Fruit fly (Drosophila melanogaster) whole organism, embryonic: ENCODE results near the gene CG9702.
A peak's percentile ranks its signal among the peaks of the same experiment; 100 is the strongest.

Experiments
- ATbp ChIP-seq: fragments of 200-800 bp; sonication (Bioruptor generic); optimal IDR thresholded peaks from 2 replicates; lab custom pipeline; 2017; ENCODE audit warnings: missing biosample characterization, mild to moderate bottlenecking, missing genetic modification characterization, missing genetic modification reagents
- Ada2b ChIP-seq: fragments of 200-800 bp; sonication (Bioruptor generic); IDR thresholded peaks from 2 replicates; pipeline ENCODE4 v1.3.6; 2022; ENCODE audit warnings: missing biosample characterization, missing genetic modification characterization
- Adf1 ChIP-seq: fragments of 200-800 bp; sonication (Bioruptor generic); IDR thresholded peaks from 2 replicates; pipeline ENCODE4 v1.3.6; 2022; ENCODE audit warnings: missing biosample characterization, missing genetic modification characterization
- Aef1 ChIP-seq: fragments of 200-800 bp; sonication (Bioruptor generic); IDR thresholded peaks from 3 replicates; pipeline ENCODE4 v1.3.6; 2022; ENCODE audit warnings: missing biosample characterization, missing genetic modification characterization
- Bgb ChIP-seq: fragments of 200-800 bp; sonication (Bioruptor generic); IDR thresholded peaks from 2 replicates; pipeline ENCODE4 v1.3.6; 2022; ENCODE audit warnings: missing biosample characterization, missing genetic modification characterization; ENCODE audit not compliant: partially characterized antibody
- BtbVII ChIP-seq: fragments of 200-800 bp; sonication (Bioruptor generic); optimal IDR thresholded peaks from 3 replicates; lab custom pipeline; 2017; ENCODE audit warnings: missing biosample characterization, mild to moderate bottlenecking, missing genetic modification characterization
- CG10366 ChIP-seq: fragments of 200-800 bp; sonication (Bioruptor generic); IDR thresholded peaks from 2 replicates; pipeline ENCODE4 v1.3.6; 2022; ENCODE audit warnings: missing biosample characterization, missing genetic modification characterization
- CG11398 ChIP-seq: fragments of 200-800 bp; sonication (Bioruptor generic); optimal IDR thresholded peaks from 2 replicates; lab custom pipeline; 2016; ENCODE audit warnings: missing biosample characterization, missing genetic modification characterization
- CG11456 ChIP-seq: fragments of 200-800 bp; sonication (Bioruptor generic); IDR thresholded peaks from 3 replicates; pipeline ENCODE4 v1.3.6; 2022; ENCODE audit warnings: missing biosample characterization, missing genetic modification characterization
- CG12071 ChIP-seq: fragments of 200-800 bp; sonication (Bioruptor generic); optimal IDR thresholded peaks from 3 replicates; lab custom pipeline; 2018; ENCODE audit warnings: missing biosample characterization, mild to moderate bottlenecking, missing genetic modification characterization
- CG12769 ChIP-seq: fragments of 200-800 bp; sonication (Bioruptor generic); optimal IDR thresholded peaks from 2 replicates; lab custom pipeline; 2019; ENCODE audit warnings: missing biosample characterization, mild to moderate bottlenecking, missing genetic modification characterization, moderate library complexity
- CG13123 ChIP-seq: fragments of 200-800 bp; sonication (Bioruptor generic); optimal IDR thresholded peaks from 2 replicates; lab custom pipeline; 2016; ENCODE audit warnings: missing biosample characterization, missing genetic modification characterization
- CG13775 ChIP-seq: fragments of 200-800 bp; sonication (Bioruptor generic); optimal IDR thresholded peaks from 3 replicates; lab custom pipeline; 2017; ENCODE audit warnings: missing biosample characterization, mild to moderate bottlenecking, missing genetic modification characterization
- CG14441 ChIP-seq: fragments of 200-800 bp; sonication (Bioruptor generic); IDR thresholded peaks from 2 replicates; pipeline ENCODE4 v1.3.6; 2022; ENCODE audit warnings: missing biosample characterization, missing genetic modification characterization
- CG1603 ChIP-seq: fragments of 200-800 bp; sonication (Bioruptor generic); optimal IDR thresholded peaks from 2 replicates; lab custom pipeline; 2019; ENCODE audit warnings: missing biosample characterization, mild to moderate bottlenecking, missing genetic modification characterization, moderate library complexity
- CG1832 ChIP-seq: fragments of 200-800 bp; sonication (Bioruptor generic); optimal IDR thresholded peaks from 2 replicates; lab custom pipeline; 2017; ENCODE audit warnings: missing biosample characterization, mild to moderate bottlenecking, missing genetic modification characterization, inconsistent platforms
- CG18619 ChIP-seq: fragments of 200-800 bp; sonication (Bioruptor generic); optimal IDR thresholded peaks from 3 replicates; lab custom pipeline; 2017; ENCODE audit warnings: missing biosample characterization, mild to moderate bottlenecking, missing genetic modification characterization
- CG2199 ChIP-seq: fragments of 200-800 bp; sonication (Bioruptor generic); IDR thresholded peaks from 3 replicates; pipeline ENCODE4 v1.3.6; 2022; ENCODE audit warnings: missing biosample characterization, missing genetic modification characterization
- CG33213 ChIP-seq: fragments of 200-800 bp; sonication (Bioruptor generic); optimal IDR thresholded peaks from 3 replicates; lab custom pipeline; 2016; ENCODE audit warnings: missing biosample characterization, missing genetic modification characterization
- CG4328 ChIP-seq: fragments of 200-800 bp; sonication (Bioruptor generic); optimal IDR thresholded peaks from 3 replicates; lab custom pipeline; 2017; ENCODE audit warnings: missing biosample characterization, missing genetic modification reagents, missing genetic modification characterization
- CG7271 ChIP-seq: fragments of 200-800 bp; sonication (Bioruptor generic); optimal IDR thresholded peaks from 2 replicates; lab custom pipeline; 2018; ENCODE audit warnings: missing biosample characterization, mild to moderate bottlenecking, missing genetic modification characterization, moderate library complexity
- CG7357 ChIP-seq: fragments of 200-800 bp; sonication (Bioruptor generic); IDR thresholded peaks from 3 replicates; pipeline ENCODE4 v1.3.6; 2022; ENCODE audit warnings: missing biosample characterization, missing genetic modification characterization
- CG7745 ChIP-seq: fragments of 200-800 bp; sonication (Bioruptor generic); optimal IDR thresholded peaks from 2 replicates; lab custom pipeline; 2018; ENCODE audit warnings: missing biosample characterization, mild to moderate bottlenecking, missing genetic modification characterization, moderate library complexity
- CG7928 ChIP-seq: fragments of 200-800 bp; sonication (Bioruptor generic); optimal IDR thresholded peaks from 2 replicates; lab custom pipeline; 2017; ENCODE audit warnings: missing biosample characterization, mild to moderate bottlenecking, missing genetic modification characterization
- CG8944 ChIP-seq: fragments of 200-800 bp; sonication (Bioruptor generic); optimal IDR thresholded peaks from 3 replicates; lab custom pipeline; 2016; ENCODE audit warnings: missing biosample characterization, missing genetic modification characterization
- CrebB ChIP-seq: fragments of 200-800 bp; sonication (Bioruptor generic); optimal IDR thresholded peaks from 3 replicates; lab custom pipeline; 2018; ENCODE audit warnings: missing biosample characterization, mild to moderate bottlenecking, missing genetic modification characterization
- Gsc ChIP-seq: fragments of 200-800 bp; sonication (Bioruptor generic); IDR thresholded peaks from 2 replicates; pipeline ENCODE4 v1.3.6; 2022; ENCODE audit warnings: missing biosample characterization, missing genetic modification characterization
- HmgZ ChIP-seq: fragments of 200-800 bp; sonication (Bioruptor generic); optimal IDR thresholded peaks from 2 replicates; lab custom pipeline; 2018; ENCODE audit warnings: missing biosample characterization, mild to moderate bottlenecking, missing genetic modification characterization
- Hr39 ChIP-seq: fragments of >200 bp; optimal IDR thresholded peaks from 2 replicates; lab custom pipeline; 2017
- Mad ChIP-seq: fragments of 200-800 bp; sonication (Bioruptor generic); optimal IDR thresholded peaks from 2 replicates; lab custom pipeline; 2016; ENCODE audit warnings: missing biosample characterization, missing genetic modification characterization
- Mes4 ChIP-seq: fragments of 200-800 bp; sonication (Bioruptor generic); optimal IDR thresholded peaks from 2 replicates; lab custom pipeline; 2016; ENCODE audit warnings: missing biosample characterization, missing genetic modification characterization
- Side ChIP-seq: fragments of 200-800 bp; sonication (Bioruptor generic); optimal IDR thresholded peaks from 2 replicates; lab custom pipeline; 2016; ENCODE audit warnings: missing biosample characterization, missing genetic modification characterization
- Sox100B ChIP-seq: fragments of 200-800 bp; sonication (Bioruptor generic); optimal IDR thresholded peaks from 3 replicates; lab custom pipeline; 2018; ENCODE audit warnings: missing biosample characterization, mild to moderate bottlenecking, missing genetic modification characterization
- Sry-β ChIP-seq: fragments of 200-800 bp; sonication (Bioruptor generic); optimal IDR thresholded peaks from 2 replicates; lab custom pipeline; 2018; ENCODE audit warnings: missing biosample characterization, mild to moderate bottlenecking, missing genetic modification characterization, moderate library complexity
- ac ChIP-seq: fragments of 200-800 bp; sonication (Bioruptor generic); optimal IDR thresholded peaks from 3 replicates; lab custom pipeline; 2017; ENCODE audit warnings: missing biosample characterization, mild to moderate bottlenecking, missing genetic modification characterization
- az2 ChIP-seq: fragments of 200-800 bp; sonication (Bioruptor generic); optimal IDR thresholded peaks from 3 replicates; lab custom pipeline; 2016; ENCODE audit warnings: missing biosample characterization, missing genetic modification characterization
- br ChIP-seq: fragments of >200 bp; optimal IDR thresholded peaks from 2 replicates; lab custom pipeline; 2017
- bsh ChIP-seq, 2 experiments: fragments of 200-800 bp; sonication (Bioruptor generic); optimal IDR thresholded peaks; 2 replicates each; lab custom pipeline; 2017 to 2018; ENCODE audit warnings: mild to moderate bottlenecking in 2 of 2, missing biosample characterization in 2 of 2, missing genetic modification characterization in 2 of 2, moderate library complexity in 1 of 2
- btn ChIP-seq: fragments of 200-800 bp; sonication (Bioruptor generic); optimal IDR thresholded peaks from 2 replicates; lab custom pipeline; 2016; ENCODE audit warnings: missing biosample characterization, missing genetic modification characterization
- cad ChIP-seq: fragments of >200 bp; optimal IDR thresholded peaks from 2 replicates; lab custom pipeline; 2017; ENCODE audit warnings: missing biosample characterization, missing genetic modification characterization
- gfzf ChIP-seq: fragments of 200-800 bp; sonication (Bioruptor generic); optimal IDR thresholded peaks from 2 replicates; lab custom pipeline; 2016; ENCODE audit warnings: missing biosample characterization, mild to moderate bottlenecking, missing genetic modification characterization, moderate library complexity
- hb ChIP-seq: fragments of 200-800 bp; sonication (Bioruptor generic); IDR thresholded peaks from 3 replicates; pipeline ENCODE4 v1.3.6; 2022; ENCODE audit warnings: missing biosample characterization, missing genetic modification characterization; ENCODE audit not compliant: partially characterized antibody
- hth ChIP-seq: fragments of >200 bp; optimal IDR thresholded peaks from 2 replicates; lab custom pipeline; 2017; ENCODE audit warnings: inconsistent platforms
- kah ChIP-seq: fragments of 200-800 bp; sonication (Bioruptor generic); optimal IDR thresholded peaks from 2 replicates; lab custom pipeline; 2018; ENCODE audit warnings: missing biosample characterization, mild to moderate bottlenecking, missing genetic modification characterization
- nerfin-1 ChIP-seq: fragments of 200-800 bp; sonication (Bioruptor generic); optimal IDR thresholded peaks from 3 replicates; lab custom pipeline; 2019; ENCODE audit warnings: missing biosample characterization, mild to moderate bottlenecking, missing genetic modification characterization, moderate library complexity
- oc ChIP-seq: fragments of 200-800 bp; sonication (Bioruptor generic); optimal IDR thresholded peaks from 2 replicates; lab custom pipeline; 2018; ENCODE audit warnings: missing biosample characterization, mild to moderate bottlenecking, missing genetic modification characterization, moderate library complexity
- sc ChIP-seq, 3 experiments: fragments of >200 bp in 2 of 3; fragments of 200-800 bp in 1 of 3; sonication (Bioruptor generic) in 1 of 3; optimal IDR thresholded peaks; 2 replicates in 2 of 3; 3 replicates in 1 of 3; lab custom pipeline; 2017; ENCODE audit warnings: mild to moderate bottlenecking in 1 of 3, missing biosample characterization in 1 of 3, missing genetic modification characterization in 1 of 3, missing genetic modification reagents in 1 of 3
- sob ChIP-seq: fragments of 200-800 bp; sonication (Bioruptor generic); IDR thresholded peaks from 2 replicates; pipeline ENCODE4 v1.3.6; 2022; ENCODE audit warnings: missing biosample characterization, missing genetic modification characterization
- sqz ChIP-seq: fragments of 200-800 bp; sonication (Bioruptor generic); optimal IDR thresholded peaks from 3 replicates; lab custom pipeline; 2018; ENCODE audit warnings: missing biosample characterization, mild to moderate bottlenecking, missing genetic modification characterization
- tap ChIP-seq: fragments of 200-800 bp; optimal IDR thresholded peaks from 3 replicates; lab custom pipeline; 2019; ENCODE audit warnings: missing biosample characterization, mild to moderate bottlenecking, missing genetic modification characterization, moderate library complexity
- zf30C ChIP-seq: fragments of 200-800 bp; sonication (Bioruptor generic); optimal IDR thresholded peaks from 3 replicates; lab custom pipeline; 2018; ENCODE audit warnings: missing biosample characterization, mild to moderate bottlenecking, missing genetic modification characterization

The CG9702 gene

dm6 chr3R:30540196-30540595 lies 39.0 kb upstream of the CG9702 start (continued):
- peak; percentile 82; the same call in 2 of the 3 replicates for TF ChIP-seq CG2199 (GFP tag; lab: Robert Waterston, UW)
- peak; percentile 84 for TF ChIP-seq nerfin-1 (tag; lab: Kevin White, UChicago)
- peak; percentile 90 for TF ChIP-seq BtbVII
- peak; percentile 8 for TF ChIP-seq gfzf
- TF ChIP-seq CG1832: no peak
- peak; percentile 92 for TF ChIP-seq Aef1 (GFP tag; lab: Robert Waterston, UW)
- peak; percentile 94 for TF ChIP-seq CG10366
- TF ChIP-seq CG11456: peak; percentile 93
- peak; percentile 84 for TF ChIP-seq CG7357 (GFP tag; lab: Robert Waterston, UW)
- TF ChIP-seq br (lab: Kevin White, UChicago): no peak
- peak; percentile 83 for TF ChIP-seq tap (tag; lab: Kevin White, UChicago)
- TF ChIP-seq kah (GFP tag; lab: Kevin White, UChicago): peak; percentile 79
- TF ChIP-seq CG7745: no peak
- TF ChIP-seq Mad (GFP tag; lab: Kevin White, UChicago): peak; percentile 88
- no peak for TF ChIP-seq cad (GFP tag; lab: Kevin White, UChicago)
- peak; percentile 85 for TF ChIP-seq Sox100B (GFP tag; lab: Kevin White, UChicago)
- TF ChIP-seq Hr39 (lab: Kevin White, UChicago): no peak
- TF ChIP-seq CG12769: peak; percentile 88
- no peak for TF ChIP-seq Bgb (GFP tag; lab: Robert Waterston, UW)
- peak; percentile 72 for TF ChIP-seq sqz (GFP tag; lab: Kevin White, UChicago)
- peak; percentile 95 for TF ChIP-seq Ada2b (GFP tag; lab: Robert Waterston, UW)
- TF ChIP-seq sc (optimal IDR thresholded peaks at IDR 0.05; lab: Kevin White, UChicago): no peak
- peak; percentile 73 for TF ChIP-seq sc (GFP tag; optimal IDR thresholded peaks at IDR 0.05; lab: Kevin White, UChicago)
- peak; percentile 92 for TF ChIP-seq CG12071 (GFP tag; lab: Kevin White, UChicago)
- TF ChIP-seq CG7928 (GFP tag; lab: Kevin White, UChicago): peak; percentile 75
- TF ChIP-seq CG11398 (GFP tag; lab: Kevin White, UChicago): peak; percentile 89
- TF ChIP-seq CG33213 (GFP tag; lab: Kevin White, UChicago): peak; percentile 94
- peak; percentile 88 for TF ChIP-seq Mes4
- peak; percentile 92 for TF ChIP-seq btn (GFP tag; lab: Kevin White, UChicago)
- TF ChIP-seq hb (GFP tag; lab: Robert Waterston, UW): no peak
- TF ChIP-seq HmgZ (tag; lab: Kevin White, UChicago): peak; percentile 92
- peak; percentile 91 for TF ChIP-seq CG18619 (GFP tag; lab: Kevin White, UChicago)
- no peak for TF ChIP-seq ac (GFP tag; lab: Kevin White, UChicago)
- TF ChIP-seq hth: no peak
- TF ChIP-seq CG7271 (tag; lab: Kevin White, UChicago): no peak
- TF ChIP-seq oc (tag; lab: Kevin White, UChicago): peak; percentile 86
- TF ChIP-seq Adf1: peak; percentile 66
- TF ChIP-seq zf30C: peak; percentile 58
- no peak for TF ChIP-seq Sry-β (GFP tag; lab: Kevin White, UChicago)
- peak; percentile 83 for TF ChIP-seq CrebB (tag; lab: Kevin White, UChicago)
- peak; percentile 93 for TF ChIP-seq Side (GFP tag; lab: Kevin White, UChicago)
- TF ChIP-seq bsh (GFP tag; optimal IDR thresholded peaks at IDR 0.05; lab: Kevin White, UChicago): peak; percentile 13 to 93
- TF ChIP-seq CG8944 (GFP tag; lab: Kevin White, UChicago): peak; percentile 92
- peak; percentile 92 for TF ChIP-seq ATbp (GFP tag; lab: Kevin White, UChicago)
- TF ChIP-seq CG13123 (GFP tag; lab: Kevin White, UChicago): peak; percentile 86
- peak; percentile 89 for TF ChIP-seq CG1603 (tag; lab: Kevin White, UChicago)
- TF ChIP-seq az2: peak; percentile 91
- TF ChIP-seq CG4328 (GFP tag; lab: Kevin White, UChicago): peak; percentile 85
- peak; percentile 95 for TF ChIP-seq CG14441
- peak; percentile 96 for TF ChIP-seq sob (GFP tag; lab: Robert Waterston, UW)
- peak; percentile 82 for TF ChIP-seq CG13775 (GFP tag; lab: Kevin White, UChicago)
- peak; percentile 87 for TF ChIP-seq Gsc
